Worm (Caenorhabditis elegans): ENCODE measurements around the gene F59B10.4.
A peak's percentile ranks its signal among the peaks of the same experiment; 100 is the strongest.

Gene F59B10.4

ce11 chrII:10545924-10546783, 27.2 kb upstream of the F59B10.4 start:
- no peak for TF ChIP-seq C34B4.2 (tag; optimal IDR thresholded peaks at IDR 0.05)
- peak; percentile 9 for TF ChIP-seq ama-1 (optimal IDR thresholded peaks at IDR 0.05)
- TF ChIP-seq hlh-4 (tag; optimal IDR thresholded peaks at IDR 0.05): no peak
- TF ChIP-seq C16A3.4 (tag; optimal IDR thresholded peaks at IDR 0.05): no peak
- TF ChIP-seq fkh-8 (tag; optimal IDR thresholded peaks at IDR 0.05): peak; percentile 36
- no peak for TF ChIP-seq nhr-28 (tag; optimal IDR thresholded peaks at IDR 0.05)
- peak; percentile 9 for TF ChIP-seq snu-23 (GFP tag; optimal IDR thresholded peaks at IDR 0.05)
- TF ChIP-seq efl-1 (optimal IDR thresholded peaks at IDR 0.05): no peak
- peak in 1 of 2 experiments; percentile 70 for TF ChIP-seq efl-1 (GFP tag; optimal IDR thresholded peaks at IDR 0.05 in 1 of 2)
- no peak for TF ChIP-seq nhr-71 (tag; optimal IDR thresholded peaks at IDR 0.05)
- TF ChIP-seq nhr-47 (tag; optimal IDR thresholded peaks at IDR 0.05): peak; percentile 13
- peak; percentile 0 for TF ChIP-seq dsc-1 (tag; optimal IDR thresholded peaks at IDR 0.05)
- TF ChIP-seq nhr-237 (tag; optimal IDR thresholded peaks at IDR 0.05): no peak
- no peak for TF ChIP-seq sptf-1 (tag; optimal IDR thresholded peaks at IDR 0.05)

ce11 chrII:10545213-10545612, 26.3 kb upstream of the F59B10.4 start:
- peak; percentile 9 for TF ChIP-seq irx-1 (tag; optimal IDR thresholded peaks at IDR 0.05)
- no peak for TF ChIP-seq tlp-1 (tag; optimal IDR thresholded peaks at IDR 0.05)
- TF ChIP-seq rnt-1 (tag; optimal IDR thresholded peaks at IDR 0.05): peak; percentile 21
- no peak for TF ChIP-seq nhr-84 (tag; optimal IDR thresholded peaks at IDR 0.05)
- no peak for TF ChIP-seq ceh-82 (tag; optimal IDR thresholded peaks at IDR 0.05)
- peak; percentile 4 for TF ChIP-seq nhr-90 (tag; optimal IDR thresholded peaks at IDR 0.05; ENCODE audit: poor library complexity)
- no peak for TF ChIP-seq Y116A8C.19 (tag; optimal IDR thresholded peaks at IDR 0.05; ENCODE audit: borderline replicate concordance)
- no peak for TF ChIP-seq hpl-2 (GFP tag; optimal IDR thresholded peaks at IDR 0.05)
- peak in 1 of 2 experiments; percentile 23 for TF ChIP-seq lin-35 (GFP tag; optimal IDR thresholded peaks at IDR 0.05)
- TF ChIP-seq ama-1 (optimal IDR thresholded peaks at IDR 0.05): peak; percentile 60
- TF ChIP-seq aly-2 (tag; optimal IDR thresholded peaks at IDR 0.05): peak; percentile 7
- TF ChIP-seq efl-1 (optimal IDR thresholded peaks at IDR 0.05): no peak
- TF ChIP-seq efl-1 (GFP tag; optimal IDR thresholded peaks at IDR 0.05 in 1 of 2): peak in 1 of 2 experiments; percentile 87

DNA sequence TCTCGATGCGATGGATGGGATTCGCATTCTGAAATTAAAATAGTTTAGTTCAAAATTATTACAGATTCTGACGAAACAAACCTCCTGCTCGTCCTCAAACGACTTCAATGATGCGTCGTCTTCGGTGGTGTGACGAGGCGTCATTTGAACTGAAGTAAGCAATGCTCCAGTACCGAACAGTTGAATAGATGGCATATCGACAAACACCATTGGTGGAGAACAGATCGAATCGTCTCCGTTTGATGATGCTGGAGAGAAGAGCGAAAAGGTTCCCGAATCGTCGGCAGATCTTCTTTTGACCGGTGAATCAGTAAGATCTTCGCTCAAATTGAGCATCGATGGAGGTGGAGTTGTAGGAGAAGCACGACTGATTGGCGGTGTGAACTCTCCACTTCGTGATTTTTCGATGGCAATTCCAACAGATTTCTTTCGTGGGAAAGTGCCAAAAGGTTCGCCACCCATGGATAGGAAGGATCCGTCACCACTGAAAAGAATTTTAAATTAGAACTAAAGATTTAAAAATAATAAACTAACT, 25.5 kb upstream of the F59B10.4 start:
- TF ChIP-seq ama-1 (optimal IDR thresholded peaks at IDR 0.05): peak; percentile 7
- no peak for TF ChIP-seq nhr-76 (tag; optimal IDR thresholded peaks at IDR 0.05)
- no peak for TF ChIP-seq lsy-2 (tag; optimal IDR thresholded peaks at IDR 0.05)
- no peak for TF ChIP-seq alr-1 (tag; optimal IDR thresholded peaks at IDR 0.05; ENCODE audit: borderline replicate concordance)
- TF ChIP-seq lin-35 (GFP tag; optimal IDR thresholded peaks at IDR 0.05): no peak
- no peak for TF ChIP-seq ceh-8 (GFP tag; optimal IDR thresholded peaks at IDR 0.05)
- TF ChIP-seq Y116A8C.19 (tag; optimal IDR thresholded peaks at IDR 0.05; ENCODE audit: borderline replicate concordance): no peak
- no peak for TF ChIP-seq lin-15B (tag; optimal IDR thresholded peaks at IDR 0.05)
- TF ChIP-seq efl-3 (GFP tag; optimal IDR thresholded peaks at IDR 0.05): no peak
- no peak for TF ChIP-seq ceh-90 (tag; optimal IDR thresholded peaks at IDR 0.05)
- TF ChIP-seq lin-14 (GFP tag; optimal IDR thresholded peaks at IDR 0.05): no peak
- TF ChIP-seq nhr-85 (tag): peak; percentile 33
- TF ChIP-seq ets-5 (GFP tag; IDR thresholded peaks at IDR 0.05): no peak

- no peak for TF ChIP-seq Y116A8C.19 (tag; optimal IDR thresholded peaks at IDR 0.05; ENCODE audit: borderline replicate concordance)
- TF ChIP-seq mef-2 (tag; optimal IDR thresholded peaks at IDR 0.05): no peak
- TF ChIP-seq nhr-71 (tag; optimal IDR thresholded peaks at IDR 0.05): peak; percentile 10
- TF ChIP-seq unc-98 (GFP tag; IDR thresholded peaks at IDR 0.05): no peak
- no peak for TF ChIP-seq sptf-1 (tag; optimal IDR thresholded peaks at IDR 0.05)
- TF ChIP-seq ama-1 (optimal IDR thresholded peaks at IDR 0.05): peak; percentile 78
- TF ChIP-seq nhr-84 (tag; optimal IDR thresholded peaks at IDR 0.05): no peak
- TF ChIP-seq ztf-4 (tag; optimal IDR thresholded peaks at IDR 0.05): peak; percentile 69
- peak; percentile 35 for TF ChIP-seq nhr-85 (tag)
- peak; percentile 3 for TF ChIP-seq lin-14 (GFP tag; optimal IDR thresholded peaks at IDR 0.05)
- no peak for TF ChIP-seq pqm-1 (tag; optimal IDR thresholded peaks at IDR 0.05)
- TF ChIP-seq mep-1 (tag; optimal IDR thresholded peaks at IDR 0.05): peak; percentile 6
- TF ChIP-seq ets-5 (GFP tag; IDR thresholded peaks at IDR 0.05): no peak
- no peak for TF ChIP-seq snu-23 (GFP tag; optimal IDR thresholded peaks at IDR 0.05)
- no peak for TF ChIP-seq lin-13 (GFP tag; optimal IDR thresholded peaks at IDR 0.05)
- no peak for TF ChIP-seq ces-1 (GFP tag; optimal IDR thresholded peaks at IDR 0.05)
- TF ChIP-seq ceh-8 (GFP tag; optimal IDR thresholded peaks at IDR 0.05): peak; percentile 30
- no peak for TF ChIP-seq efl-1 (optimal IDR thresholded peaks at IDR 0.05)
- TF ChIP-seq efl-1 (GFP tag; optimal IDR thresholded peaks at IDR 0.05 in 1 of 2): peak in 1 of 2 experiments; percentile 93
- TF ChIP-seq nhr-11 (tag; optimal IDR thresholded peaks at IDR 0.05): no peak
- no peak for TF ChIP-seq swsn-7 (tag; optimal IDR thresholded peaks at IDR 0.05)
- no peak for TF ChIP-seq jun-1 (tag; optimal IDR thresholded peaks at IDR 0.05)
These were observed 24.7 kb upstream of the F59B10.4 start for ce11 chrII:10543457-10544137.

Measured in whole organism, L1 larva.